Fruit fly (Drosophila melanogaster): ENCODE measurements around the gene CG43347.

CG43347 gene

DNA sequence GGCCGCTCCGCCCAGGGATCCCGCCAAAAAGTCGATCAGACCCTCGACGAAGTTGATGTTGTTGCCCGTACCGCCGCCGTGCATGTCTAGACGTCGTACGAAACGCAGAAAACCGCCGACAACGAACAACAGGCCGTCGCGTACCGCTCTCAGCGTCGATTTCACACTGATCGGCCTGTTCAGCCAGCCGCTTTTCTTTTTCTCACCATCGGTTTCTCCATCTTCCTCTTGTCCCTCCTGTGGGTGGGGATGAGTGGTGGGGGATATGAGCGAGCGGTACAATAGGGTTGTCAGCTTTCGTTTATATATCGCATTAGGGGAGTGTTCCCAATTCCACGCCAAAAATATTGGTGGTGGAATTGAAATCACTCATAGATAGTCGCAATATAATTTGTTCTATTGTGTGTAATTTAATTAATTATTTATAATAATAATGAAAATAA, 18.5 kb downstream of the CG43347 start (continued):
- TF ChIP-seq Eip78C (GFP tag) = peak; percentile 43
- peak; percentile 1 for TF ChIP-seq topi (GFP tag; optimal IDR thresholded peaks at IDR 0.05)
- no peak for TF ChIP-seq Met (GFP tag; optimal IDR thresholded peaks at IDR 0.05)
- TF ChIP-seq CG31627 (GFP tag; optimal IDR thresholded peaks at IDR 0.05) = peak; percentile 35
- peak; percentile 56 for TF ChIP-seq cyc (GFP tag; optimal IDR thresholded peaks at IDR 0.05)
- no peak for TF ChIP-seq CG8119 (GFP tag; IDR thresholded peaks at IDR 0.05)
- TF ChIP-seq achi (GFP tag; optimal IDR thresholded peaks at IDR 0.05) = peak; percentile 19
- TF ChIP-seq CG6163 (GFP tag; IDR thresholded peaks at IDR 0.05) = 0 out of 3 replicates have a peak, but pooled peaks have one; percentile 20

DNA sequence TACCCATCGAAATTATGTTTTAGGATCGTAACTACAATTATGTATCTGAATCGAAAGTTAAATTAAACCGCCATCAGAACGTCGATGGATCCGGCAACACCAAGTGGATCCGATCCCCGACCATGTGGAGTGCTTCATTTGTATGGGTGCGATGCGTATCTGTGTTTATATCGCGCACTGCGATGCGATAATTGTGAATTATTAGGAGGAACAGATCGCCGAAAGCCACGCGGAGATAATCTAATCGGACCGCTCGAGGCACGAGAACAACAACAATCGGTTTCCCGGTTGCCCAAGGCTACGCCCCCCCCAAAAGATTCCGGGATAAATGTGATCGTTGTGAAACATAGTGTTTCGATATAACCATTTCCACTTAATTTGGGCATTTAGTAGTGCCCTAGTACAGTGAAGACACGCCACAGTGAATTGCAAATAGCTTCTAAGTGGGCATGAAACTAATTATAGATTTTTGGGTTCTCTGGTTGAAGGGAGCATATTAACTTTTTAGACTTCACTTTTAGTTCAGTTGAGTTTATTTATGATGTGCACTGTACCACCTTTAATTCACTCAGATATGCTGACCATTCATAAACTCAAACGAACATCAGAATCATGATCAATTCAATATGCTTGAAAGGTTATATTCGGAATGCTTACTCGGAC, 19.6 kb downstream of the CG43347 start:
- TF ChIP-seq esn (GFP tag; optimal IDR thresholded peaks at IDR 0.05) = peak; percentile 32
- TF ChIP-seq net (GFP tag; optimal IDR thresholded peaks at IDR 0.05) = no peak
- TF ChIP-seq Hr39 (GFP tag; optimal IDR thresholded peaks at IDR 0.05) = peak; percentile 54
- TF ChIP-seq fkh (GFP tag; optimal IDR thresholded peaks at IDR 0.05) = no peak
- no peak for TF ChIP-seq achi (GFP tag; optimal IDR thresholded peaks at IDR 0.05)
- TF ChIP-seq pdm3 (GFP tag; optimal IDR thresholded peaks at IDR 0.05) = no peak
- peak; percentile 0 for TF ChIP-seq Ets21C (GFP tag; optimal IDR thresholded peaks at IDR 0.05)
- no peak for TF ChIP-seq dac (GFP tag; optimal IDR thresholded peaks at IDR 0.05)
- TF ChIP-seq CG8119 (GFP tag; IDR thresholded peaks at IDR 0.05) = no peak
- peak; percentile 19 for TF ChIP-seq svp (GFP tag)
- TF ChIP-seq CG6854 (GFP tag; optimal IDR thresholded peaks at IDR 0.05) = no peak
- TF ChIP-seq CG11294 (GFP tag; IDR thresholded peaks at IDR 0.05) = no peak
- peak; percentile 36 for TF ChIP-seq CG31627 (GFP tag; optimal IDR thresholded peaks at IDR 0.05)
- TF ChIP-seq Eip78C (GFP tag) = peak; percentile 61
- peak; percentile 48; the same call in 1 of the 3 replicates for TF ChIP-seq eg (GFP tag; IDR thresholded peaks at IDR 0.05)
- peak; percentile 46; the same call in 1 of the 3 replicates for TF ChIP-seq CG6163 (GFP tag; IDR thresholded peaks at IDR 0.05)

- TF ChIP-seq spab (GFP tag; optimal IDR thresholded peaks at IDR 0.05) (no peak), svp (GFP tag) (peak; percentile 51), dsx (GFP tag; optimal IDR thresholded peaks at IDR 0.05; ENCODE audit: poor library complexity, severe bottlenecking) (no peak), eg (GFP tag; IDR thresholded peaks at IDR 0.05) (no peak), OdsH (GFP tag; optimal IDR thresholded peaks at IDR 0.05) (no peak), Ets21C (GFP tag; optimal IDR thresholded peaks at IDR 0.05) (no peak), acj6 (GFP tag; optimal IDR thresholded peaks at IDR 0.05) (no peak)
These were observed 20.7 kb downstream of the CG43347 start for dm6 chrX:10599318-10599717.

- TF ChIP-seq salr (GFP tag; optimal IDR thresholded peaks at IDR 0.05) = no peak
- TF ChIP-seq Blimp-1 (GFP tag; optimal IDR thresholded peaks at IDR 0.05) = no peak
- TF ChIP-seq CG6163 (GFP tag; IDR thresholded peaks at IDR 0.05) = no peak
- TF ChIP-seq Gug (GFP tag; IDR thresholded peaks at IDR 0.05) = no peak
- no peak for TF ChIP-seq Ets96B (tag; optimal IDR thresholded peaks at IDR 0.05)
- TF ChIP-seq dac (GFP tag; optimal IDR thresholded peaks at IDR 0.05) = no peak
- TF ChIP-seq fd59A (GFP tag; optimal IDR thresholded peaks at IDR 0.05) = no peak
- TF ChIP-seq CG34406 (GFP tag; optimal IDR thresholded peaks at IDR 0.05) = no peak
- TF ChIP-seq CG6854 (GFP tag; optimal IDR thresholded peaks at IDR 0.05) = no peak
- no peak for TF ChIP-seq CG10631 (GFP tag; optimal IDR thresholded peaks at IDR 0.05)
- no peak for TF ChIP-seq fkh (GFP tag; optimal IDR thresholded peaks at IDR 0.05)
- no peak for TF ChIP-seq CG1621 (tag; optimal IDR thresholded peaks at IDR 0.05)
- no peak for TF ChIP-seq Sox14 (GFP tag; optimal IDR thresholded peaks at IDR 0.05)
- no peak for TF ChIP-seq CG3919 (GFP tag; optimal IDR thresholded peaks at IDR 0.05)
- TF ChIP-seq lz (GFP tag; optimal IDR thresholded peaks at IDR 0.05) = no peak
These were observed 24.2 kb downstream of the CG43347 start, which contains the start of the genes Hmr and CG2124 for dm6 chrX:10595813-10596212. Gene Hmr (minus strand): TSS chrX:10595855. Gene CG2124 (plus strand): TSS chrX:10596122.

Measured in whole organism, prepupa.